Fruit fly (Drosophila melanogaster) whole organism, adult: ENCODE data around the gene emei.

Experiments used
- CG14711 ChIP-seq: fragments of 200-800 bp; sonication (Bioruptor generic); optimal IDR thresholded peaks from 2 replicates; lab custom pipeline; 2018; ENCODE audit warnings: missing biosample characterization, mild to moderate bottlenecking, missing genetic modification characterization, moderate library complexity
- CG33017 ChIP-seq: fragments of 200-800 bp; sonication (Bioruptor generic); optimal IDR thresholded peaks from 2 replicates; lab custom pipeline; 2018; ENCODE audit warnings: missing biosample characterization, mild to moderate bottlenecking, missing genetic modification characterization, moderate library complexity
- kay ChIP-seq: fragments of 200-800 bp; sonication (Bioruptor generic); peaks from one replicate; lab custom pipeline; 2016; ENCODE audit warnings: missing biosample characterization, missing genetic modification characterization, borderline replicate concordance
- ovo ChIP-seq: fragments of 200-800 bp; sonication (Bioruptor generic); optimal IDR thresholded peaks from 2 replicates; lab custom pipeline; 2016; ENCODE audit warnings: missing biosample characterization, missing genetic modification characterization

DNA sequence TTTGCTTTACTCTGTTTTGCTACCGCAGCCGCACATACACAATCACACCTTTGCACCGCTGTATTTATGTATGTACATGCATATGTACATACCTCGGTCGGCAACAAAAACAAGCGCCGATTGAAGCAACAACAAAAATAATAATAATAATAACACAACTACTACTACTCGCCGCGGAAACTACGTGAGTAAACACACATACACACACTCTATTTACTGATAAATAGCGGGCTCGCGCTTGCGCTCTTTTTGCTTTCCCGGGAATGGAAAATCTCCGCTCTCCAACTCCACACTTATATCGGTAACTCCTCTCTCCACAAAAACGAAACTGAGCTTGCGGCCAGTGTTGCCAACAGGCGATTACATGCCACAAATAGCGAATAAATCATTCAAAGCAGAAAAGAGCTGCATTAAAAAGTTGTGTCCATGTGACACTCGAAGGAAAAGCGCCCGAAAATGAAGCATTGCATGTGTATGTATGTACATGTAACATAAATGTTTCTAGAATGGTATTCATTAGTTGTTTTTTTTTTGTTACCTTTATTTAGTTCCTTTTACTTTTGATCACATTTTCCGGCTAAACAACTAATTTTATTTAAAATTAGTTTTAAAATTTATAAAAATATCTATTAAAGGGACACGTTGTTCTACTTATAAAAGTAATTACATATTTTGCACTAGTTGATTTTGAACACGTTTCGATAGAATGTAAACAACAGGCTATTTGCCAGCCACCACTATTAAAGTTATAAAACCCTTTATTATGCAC is 9.3 kb downstream of the emei start:
- peak; percentile 19 for TF ChIP-seq CG33017 (tag; lab: Kevin White, UChicago)
- TF ChIP-seq CG14711 (tag; lab: Kevin White, UChicago), result peak; percentile 60
- TF ChIP-seq kay, result peak; percentile 97
- peak; percentile 80 for TF ChIP-seq ovo
